Worm (Caenorhabditis elegans) whole organism, L1 larva: ENCODE results near the gene ins-5.

ENCODE experiments used
- elt-2 ChIP-seq: sonication (generic microtip); optimal IDR thresholded peaks from 2 replicates; lab custom pipeline; 2016; ENCODE audit warnings: missing genetic modification characterization, mild to moderate bottlenecking, inconsistent platforms, missing compliant biosample characterization, missing genetic modification reagents
- fos-1 ChIP-seq: fragments of 150-350 bp; optimal IDR thresholded peaks from 2 replicates; lab custom pipeline; 2014; ENCODE audit warnings: missing biosample characterization, missing genetic modification characterization
- lin-35 ChIP-seq, 2 experiments: fragments of 150-350 bp; optimal IDR thresholded peaks; 2 replicates each; lab custom pipeline; 2014; ENCODE audit warnings: missing biosample characterization in 2 of 2, missing genetic modification characterization in 2 of 2, missing genetic modification reagents in 2 of 2
- lin-39 ChIP-seq: fragments of 150-350 bp; optimal IDR thresholded peaks from 2 replicates; lab custom pipeline; 2014; ENCODE audit warnings: missing biosample characterization, missing genetic modification reagents, missing genetic modification characterization
- lsy-2 ChIP-seq, 2 experiments: fragments of 150-350 bp; optimal IDR thresholded peaks; 2 replicates each; lab custom pipeline; 2014; ENCODE audit warnings: missing biosample characterization in 2 of 2, missing genetic modification characterization in 2 of 2
- nhr-11 ChIP-seq: fragments of 150-350 bp; optimal IDR thresholded peaks from 2 replicates; lab custom pipeline; 2014; ENCODE audit warnings: missing biosample characterization, missing genetic modification characterization
- nhr-20 ChIP-seq: sonication (generic microtip); optimal IDR thresholded peaks from 2 replicates; lab custom pipeline; 2016; ENCODE audit warnings: mild to moderate bottlenecking, missing genetic modification characterization, missing compliant biosample characterization
- nhr-237 ChIP-seq: fragments of 150-350 bp; optimal IDR thresholded peaks from 2 replicates; lab custom pipeline; 2014; ENCODE audit warnings: missing biosample characterization, missing genetic modification characterization
- nhr-28 ChIP-seq: fragments of 150-350 bp; optimal IDR thresholded peaks from 2 replicates; lab custom pipeline; 2014; ENCODE audit warnings: missing biosample characterization, missing genetic modification characterization
- pag-3 ChIP-seq: sonication (generic microtip); optimal IDR thresholded peaks from 2 replicates; lab custom pipeline; 2017; ENCODE audit warnings: missing genetic modification characterization, mild to moderate bottlenecking, missing compliant biosample characterization, antibody characterized with exemption, borderline replicate concordance; ENCODE audit not compliant: insufficient read depth
- snpc-4 ChIP-seq: fragments of 150-350 bp; optimal IDR thresholded peaks from 2 replicates; lab custom pipeline; 2014; ENCODE audit warnings: missing biosample characterization, missing genetic modification characterization
- sptf-1 ChIP-seq: fragments of 150-350 bp; optimal IDR thresholded peaks from 2 replicates; lab custom pipeline; 2014; ENCODE audit warnings: missing biosample characterization, missing genetic modification characterization
- ztf-4 ChIP-seq: fragments of 150-350 bp; optimal IDR thresholded peaks from 2 replicates; lab custom pipeline; 2014; ENCODE audit warnings: missing biosample characterization, missing genetic modification characterization

- TF ChIP-seq nhr-28 (no peak), sptf-1 (tag; lab: Kevin White, UChicago) (no peak), fos-1 (tag; lab: Kevin White, UChicago) (no peak), nhr-11 (no peak), lin-39 (tag; lab: Kevin White, UChicago) (no peak), snpc-4 (tag; lab: Kevin White, UChicago) (no peak), ztf-4 (tag; lab: Kevin White, UChicago) (no peak), lsy-2 (tag; optimal IDR thresholded peaks at IDR 0.05; lab: Kevin White, UChicago) (no peak), nhr-20 (peak; percentile 24), elt-2 (peak; percentile 89), lin-35 (GFP tag; optimal IDR thresholded peaks at IDR 0.05; lab: Kevin White, UChicago) (no peak), pag-3 (tag; lab: Kevin White, UChicago) (no peak), nhr-237 (tag; lab: Kevin White, UChicago) (no peak)
Observed at ce11 chrII:6025647-6026046, 28.3 kb downstream of the ins-5 start.
